Worm (Caenorhabditis elegans) whole organism, midembryonic: ENCODE results near the gene T23F11.11.
A peak's percentile ranks its signal among the peaks of the same experiment; 100 is the strongest.

Experiments
- T22C8.4 ChIP-seq: fragments of 200-800 bp; sonication (Bioruptor generic); IDR thresholded peaks from 2 replicates; pipeline ENCODE4 v1.3.6; 2022; ENCODE audit warnings: missing genetic modification characterization, missing compliant biosample characterization
- cog-1 ChIP-seq: sonication (generic microtip); optimal IDR thresholded peaks from 2 replicates; lab custom pipeline; 2016; ENCODE audit warnings: missing genetic modification characterization, missing compliant biosample characterization
- flt-1 ChIP-seq: fragments of 200-800 bp; sonication (Bioruptor generic); IDR thresholded peaks from 2 replicates; pipeline ENCODE4 v1.3.6; 2022; ENCODE audit warnings: missing genetic modification characterization, missing compliant biosample characterization
- klf-2 ChIP-seq: fragments of 200-800 bp; sonication (Bioruptor generic); conservative IDR thresholded peaks from 2 replicates; pipeline ENCODE4 v1.3.6; 2022; ENCODE audit warnings: missing genetic modification reagents, missing genetic modification characterization, missing compliant biosample characterization
- med-1 ChIP-seq: sonication (generic microtip); optimal IDR thresholded peaks from 2 replicates; lab custom pipeline; 2017; ENCODE audit warnings: missing genetic modification characterization, mild to moderate bottlenecking, missing compliant biosample characterization, antibody characterized with exemption, missing genetic modification reagents; ENCODE audit not compliant: insufficient read depth
- ref-1 ChIP-seq: fragments of 200-800 bp; sonication (Bioruptor generic); conservative IDR thresholded peaks from 2 replicates; pipeline ENCODE4 v1.3.6; 2022; ENCODE audit warnings: missing genetic modification reagents, missing genetic modification characterization, missing compliant biosample characterization
- tab-1 ChIP-seq: fragments of 200-800 bp; sonication (Bioruptor generic); IDR thresholded peaks from 2 replicates; pipeline ENCODE4 v1.3.6; 2022; ENCODE audit warnings: missing genetic modification characterization, missing compliant biosample characterization
- ztf-23 ChIP-seq: fragments of 200-800 bp; sonication (Bioruptor generic); IDR thresholded peaks from 2 replicates; pipeline ENCODE4 v1.3.6; 2022; ENCODE audit warnings: missing genetic modification reagents, missing genetic modification characterization, missing compliant biosample characterization
- ztf-29 ChIP-seq: fragments of 200-800 bp; sonication (Bioruptor generic); IDR thresholded peaks from 2 replicates; pipeline ENCODE4 v1.3.6; 2022; ENCODE audit warnings: missing genetic modification reagents, missing genetic modification characterization, missing compliant biosample characterization

Gene T23F11.11

DNA sequence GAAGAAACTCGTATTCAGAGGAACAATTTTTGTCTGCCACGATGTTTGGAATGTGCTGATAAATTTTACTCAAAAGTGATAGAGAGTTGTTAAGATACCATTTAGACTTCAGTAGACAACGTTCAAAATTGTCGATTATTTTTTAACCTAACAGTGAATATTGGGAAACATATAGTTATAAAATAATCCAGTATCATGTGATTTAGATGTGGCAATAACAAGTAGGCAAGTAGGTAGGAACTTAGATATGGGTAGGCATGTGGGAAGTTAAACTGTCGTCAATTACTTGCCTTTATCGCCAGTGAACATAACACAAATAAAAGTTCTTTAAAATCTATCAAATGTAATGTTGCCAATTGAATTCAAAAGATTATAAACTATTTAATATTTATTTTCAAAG, at the start of gene T23F11.11:
Gene T23F11.11 (minus strand): TSS at position 101 of the 400 bp plus-strand sequence.
- TF ChIP-seq klf-2 (GFP tag; lab: Robert Waterston, UW) (no peak), ztf-29 (no peak), flt-1 (GFP tag; lab: Robert Waterston, UW) (no peak), tab-1 (GFP tag; lab: Robert Waterston, UW) (no peak), T22C8.4 (GFP tag; lab: Robert Waterston, UW) (no peak), cog-1 (tag; lab: Kevin White, UChicago) (no peak), med-1 (no peak), ref-1 (GFP tag; lab: Robert Waterston, UW) (no peak), ztf-23 (GFP tag; lab: Robert Waterston, UW) (no peak)

DNA sequence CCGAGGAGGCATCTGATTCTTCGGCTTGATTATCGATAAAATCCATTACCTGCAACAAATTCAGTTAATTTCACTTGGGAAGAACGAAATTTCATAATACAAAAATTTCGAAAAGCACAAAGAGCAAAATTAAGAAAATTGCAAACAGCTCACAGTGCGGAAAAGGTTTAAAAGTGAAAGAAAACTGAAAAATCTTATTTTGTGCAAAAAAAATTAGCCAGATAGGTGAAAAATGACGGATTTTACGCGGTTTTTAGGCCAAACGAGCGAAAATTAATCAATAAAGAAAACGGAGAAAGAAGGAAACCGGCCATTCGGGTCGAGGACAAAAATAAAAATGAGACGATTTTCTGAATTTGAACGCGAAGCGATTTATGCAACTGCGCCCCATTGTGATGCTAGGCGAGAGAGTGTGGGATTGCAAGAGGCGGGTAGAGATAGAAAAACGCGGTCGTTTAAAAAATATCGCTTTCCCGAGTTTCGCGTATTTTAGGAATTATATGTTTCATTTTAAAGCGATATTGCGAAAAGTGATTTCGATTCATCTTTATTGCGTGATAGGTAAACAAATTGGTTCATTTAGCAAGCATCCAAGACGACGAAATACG, 49.3 kb upstream of the T23F11.11 start, which contains the start of gene emb-5:
Gene emb-5 (minus strand): TSS at position 51 of the 608 bp plus-strand sequence.
- TF ChIP-seq T22C8.4 (GFP tag; lab: Robert Waterston, UW) (no peak), flt-1 (GFP tag; lab: Robert Waterston, UW) (0 out of 2 replicates have a peak, but pooled peaks have one; percentile 45)

DNA sequence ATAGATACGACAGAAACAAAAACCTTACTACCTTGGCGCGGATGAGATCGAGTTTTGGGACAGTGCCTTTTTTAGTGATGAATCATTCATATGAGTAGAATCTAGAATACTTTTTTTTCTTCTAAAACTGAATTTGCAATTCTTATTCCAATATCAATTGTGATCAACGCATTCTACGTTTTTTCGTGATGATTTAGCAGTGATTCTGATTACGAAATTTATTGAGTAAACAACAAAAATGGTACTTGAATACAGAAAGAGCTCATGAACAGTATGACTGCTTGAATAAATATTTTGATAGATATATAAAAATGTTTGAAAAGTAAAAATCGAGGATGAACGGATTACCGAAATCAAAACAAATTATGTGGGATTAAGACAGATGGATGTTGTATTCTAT, 43.7 kb upstream of the T23F11.11 start, which contains the start of gene him-18:
Gene him-18 (minus strand): TSS at position 101 of the 400 bp plus-strand sequence.
- no peak for TF ChIP-seq ref-1 (GFP tag; lab: Robert Waterston, UW)
- TF ChIP-seq ztf-29 = no peak
- TF ChIP-seq flt-1 (GFP tag; lab: Robert Waterston, UW) = no peak
- TF ChIP-seq med-1 = no peak

DNA sequence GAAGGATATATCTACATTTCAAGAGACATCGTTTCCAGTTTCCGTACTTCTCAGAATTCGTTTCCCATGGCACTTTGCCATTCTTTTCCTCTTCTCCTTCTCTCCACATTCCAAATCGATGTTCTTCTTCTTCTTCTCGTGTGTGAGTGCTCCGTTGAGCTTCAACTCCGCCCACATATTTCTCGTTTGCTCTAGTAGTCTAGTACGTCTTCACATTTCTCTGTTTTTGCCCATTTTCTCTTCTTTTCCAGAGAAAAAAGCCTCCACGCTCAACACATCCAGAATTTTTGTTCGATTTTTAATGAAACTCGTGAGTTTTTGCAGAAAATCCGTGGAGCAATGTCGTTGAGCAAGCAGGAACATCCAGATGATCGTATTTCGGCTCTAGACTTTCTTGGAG, 37.5 kb upstream of the T23F11.11 start, which contains the start of gene T04A8.18:
Gene T04A8.18 (plus strand): TSS at position 301 of the 400 bp plus-strand sequence.
- TF ChIP-seq cog-1 (tag; lab: Kevin White, UChicago) = no peak
- no peak for TF ChIP-seq T22C8.4 (GFP tag; lab: Robert Waterston, UW)
- no peak for TF ChIP-seq ref-1 (GFP tag; lab: Robert Waterston, UW)
- TF ChIP-seq flt-1 (GFP tag; lab: Robert Waterston, UW) = no peak
- TF ChIP-seq ztf-23 (GFP tag; lab: Robert Waterston, UW) = no peak
- no peak for TF ChIP-seq klf-2 (GFP tag; lab: Robert Waterston, UW)
- no peak for TF ChIP-seq ztf-29
- no peak for TF ChIP-seq med-1
- no peak for TF ChIP-seq tab-1 (GFP tag; lab: Robert Waterston, UW)

DNA sequence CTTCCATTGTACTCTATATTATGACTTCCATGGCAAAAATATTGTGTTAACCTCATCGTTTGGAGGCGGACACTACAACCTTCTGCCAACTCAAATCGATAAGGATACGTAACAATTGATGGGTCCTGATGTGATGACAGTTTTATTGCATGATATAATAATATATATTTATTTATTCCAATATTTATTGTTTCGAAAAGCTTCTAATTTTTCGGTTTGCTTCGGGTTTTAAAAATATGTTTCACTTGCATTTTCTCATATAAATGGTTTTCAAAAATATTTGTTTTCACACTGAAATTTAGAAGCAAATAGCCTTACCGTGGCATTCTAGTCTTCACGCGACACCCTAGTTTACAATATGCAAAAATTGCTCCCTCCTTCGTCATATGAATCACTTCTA, 35.3 kb upstream of the T23F11.11 start, which contains the start of gene T04A8.13:
Gene T04A8.13 (plus strand): TSS at position 301 of the 400 bp plus-strand sequence.
- TF ChIP-seq cog-1 (tag; lab: Kevin White, UChicago) = no peak
- no peak for TF ChIP-seq med-1
- TF ChIP-seq ztf-23 (GFP tag; lab: Robert Waterston, UW) = no peak
- no peak for TF ChIP-seq flt-1 (GFP tag; lab: Robert Waterston, UW)
- TF ChIP-seq ztf-29 = no peak
- no peak for TF ChIP-seq ref-1 (GFP tag; lab: Robert Waterston, UW)
- TF ChIP-seq tab-1 (GFP tag; lab: Robert Waterston, UW) = no peak
- TF ChIP-seq klf-2 (GFP tag; lab: Robert Waterston, UW) = no peak
- no peak for TF ChIP-seq T22C8.4 (GFP tag; lab: Robert Waterston, UW)

DNA sequence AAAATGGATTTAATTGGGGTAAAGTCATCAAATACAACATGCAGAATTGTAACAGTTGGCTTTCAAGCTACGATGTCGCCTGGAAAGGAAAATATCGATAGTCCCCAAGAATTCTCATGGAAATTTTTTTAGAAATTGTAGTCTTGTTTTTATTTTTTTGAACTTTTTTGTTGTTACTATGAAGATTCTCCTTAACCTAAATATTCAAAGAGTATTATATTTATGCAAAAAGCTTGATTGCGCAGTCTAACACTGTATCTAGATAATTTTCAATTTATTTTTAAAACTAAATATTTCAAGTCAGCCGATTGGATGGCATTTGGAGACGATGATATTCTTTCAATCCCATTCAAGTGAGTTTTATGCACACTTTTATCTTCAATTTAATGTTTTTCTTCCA, 33.8 kb upstream of the T23F11.11 start, which contains the start of gene pgap-2:
Gene pgap-2 (plus strand): TSS at position 301 of the 400 bp plus-strand sequence.
- TF ChIP-seq tab-1 (GFP tag; lab: Robert Waterston, UW) (no peak), med-1 (no peak), klf-2 (GFP tag; lab: Robert Waterston, UW) (no peak), ztf-23 (GFP tag; lab: Robert Waterston, UW) (no peak), flt-1 (GFP tag; lab: Robert Waterston, UW) (no peak), ref-1 (GFP tag; lab: Robert Waterston, UW) (no peak), T22C8.4 (GFP tag; lab: Robert Waterston, UW) (no peak), ztf-29 (no peak), cog-1 (tag; lab: Kevin White, UChicago) (no peak)

DNA sequence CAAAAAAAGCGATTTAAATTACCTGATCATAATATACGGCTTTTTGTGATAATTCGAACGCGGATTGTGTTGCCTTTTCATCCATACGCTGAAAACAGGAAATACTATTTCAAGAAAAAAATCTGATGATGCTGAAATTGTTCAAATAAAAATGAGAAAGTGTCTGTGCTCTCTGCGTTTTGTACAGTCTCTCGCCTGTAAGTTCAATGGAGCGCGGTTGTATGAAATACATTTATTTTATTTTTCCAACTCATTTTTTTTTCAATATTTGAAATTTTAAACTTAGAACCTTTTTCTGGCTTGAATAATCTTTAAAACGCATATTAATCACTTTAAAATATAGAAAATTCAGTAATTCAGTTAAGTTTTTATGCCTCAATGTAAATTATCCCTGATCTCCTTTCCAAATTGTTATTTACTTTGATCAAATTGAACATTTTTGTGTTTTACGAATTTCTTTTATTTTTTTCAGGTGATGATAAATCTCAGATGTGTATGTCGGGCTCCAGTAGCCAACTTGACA, 32.6 kb upstream of the T23F11.11 start, which contains the start of the genes clp-2 and mrpl-16:
Gene clp-2 (minus strand): TSS at position 94 of the 523 bp plus-strand sequence.
Gene mrpl-16 (plus strand): TSS at position 473 of the 523 bp plus-strand sequence.
- TF ChIP-seq T22C8.4 (GFP tag; lab: Robert Waterston, UW) (no peak), ztf-29 (no peak), med-1 (no peak), tab-1 (GFP tag; lab: Robert Waterston, UW) (no peak)

DNA sequence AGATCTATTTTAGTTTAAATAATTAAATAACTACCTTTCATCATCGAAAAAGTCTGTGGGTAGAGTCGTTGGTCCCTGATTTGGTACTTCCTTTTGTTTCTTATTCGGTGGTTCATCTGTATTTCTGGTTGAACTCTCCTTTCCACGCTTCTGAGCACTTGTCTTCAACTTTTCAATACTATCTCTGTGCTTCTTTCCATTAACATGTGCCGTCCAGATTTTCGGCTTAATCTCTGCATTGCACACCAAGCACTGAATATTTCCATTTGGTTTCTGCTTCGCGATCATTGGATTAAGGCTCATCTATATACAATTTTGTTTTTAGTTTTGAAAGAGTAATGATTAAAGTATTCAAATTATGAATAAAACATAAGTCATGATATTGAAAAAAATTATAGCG, 28.5 kb upstream of the T23F11.11 start, which contains the start of gene sel-13:
Gene sel-13 (minus strand): TSS at position 303 of the 400 bp plus-strand sequence.
- no peak for TF ChIP-seq med-1
- TF ChIP-seq ztf-23 (GFP tag; lab: Robert Waterston, UW) = no peak
- no peak for TF ChIP-seq cog-1 (tag; lab: Kevin White, UChicago)
- TF ChIP-seq tab-1 (GFP tag; lab: Robert Waterston, UW) = no peak
- TF ChIP-seq ref-1 (GFP tag; lab: Robert Waterston, UW) = no peak
- no peak for TF ChIP-seq ztf-29
- no peak for TF ChIP-seq flt-1 (GFP tag; lab: Robert Waterston, UW)
- no peak for TF ChIP-seq klf-2 (GFP tag; lab: Robert Waterston, UW)
- TF ChIP-seq T22C8.4 (GFP tag; lab: Robert Waterston, UW) = no peak

DNA sequence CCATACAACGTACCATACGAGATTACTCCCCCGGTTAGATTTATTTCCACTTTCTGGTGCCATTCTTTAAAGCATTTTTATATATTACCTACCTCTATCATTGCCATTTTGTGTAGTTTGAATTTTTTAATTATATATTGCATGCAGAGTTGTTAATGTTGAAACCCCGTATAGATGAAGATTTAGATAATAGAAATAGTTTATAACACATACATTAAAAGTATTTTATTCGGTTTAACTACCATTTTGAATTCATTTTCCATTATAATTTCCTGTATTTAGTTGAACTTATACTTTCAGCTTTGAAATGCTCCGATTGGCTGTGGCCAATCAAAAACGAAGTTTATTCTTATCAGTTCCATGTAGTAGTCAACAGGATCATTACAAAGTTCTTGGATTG, 26.4 kb upstream of the T23F11.11 start, which contains the start of gene dnj-18:
Gene dnj-18 (plus strand): TSS at position 301 of the 400 bp plus-strand sequence.
- TF ChIP-seq cog-1 (tag; lab: Kevin White, UChicago) = no peak
- TF ChIP-seq klf-2 (GFP tag; lab: Robert Waterston, UW) = no peak
- TF ChIP-seq flt-1 (GFP tag; lab: Robert Waterston, UW) = no peak
- TF ChIP-seq tab-1 (GFP tag; lab: Robert Waterston, UW) = no peak
- TF ChIP-seq med-1 = no peak
- no peak for TF ChIP-seq ztf-23 (GFP tag; lab: Robert Waterston, UW)
- TF ChIP-seq ztf-29 = no peak
- TF ChIP-seq T22C8.4 (GFP tag; lab: Robert Waterston, UW) = no peak
- no peak for TF ChIP-seq ref-1 (GFP tag; lab: Robert Waterston, UW)
